Worm (Caenorhabditis elegans) whole organism, L4 larva: ENCODE data around the gene lin-52.

Experiments used
- D1046.2 ChIP-seq: fragments of 200-800 bp; sonication (Bioruptor generic); IDR thresholded peaks from 2 replicates; pipeline ENCODE4 v1.3.6; 2022; ENCODE audit warnings: missing genetic modification characterization, missing compliant biosample characterization
- F37D6.2 ChIP-seq: sonication (generic microtip); optimal IDR thresholded peaks from 2 replicates; lab custom pipeline; 2016; ENCODE audit warnings: mild to moderate bottlenecking, missing genetic modification characterization, missing compliant biosample characterization
- F44E2.7 ChIP-seq: fragments of 200-800 bp; sonication (Bioruptor generic); IDR thresholded peaks from 2 replicates; pipeline ENCODE4 v2.1.2; 2022; ENCODE audit warnings: missing genetic modification characterization, missing compliant biosample characterization
- F49E8.2 ChIP-seq: sonication (generic microtip); optimal IDR thresholded peaks from 2 replicates; lab custom pipeline; 2016; ENCODE audit warnings: missing compliant biosample characterization, mild to moderate bottlenecking, missing genetic modification characterization, borderline replicate concordance
- R02D3.7 ChIP-seq: fragments of 150-350 bp; sonication (generic microtip); optimal IDR thresholded peaks from 3 replicates; lab custom pipeline; 2014; ENCODE audit warnings: missing biosample characterization, missing genetic modification characterization
- T20F7.1 ChIP-seq: fragments of 200-800 bp; sonication (Bioruptor generic); optimal IDR thresholded peaks from 2 replicates; lab custom pipeline; 2018; ENCODE audit warnings: mild to moderate bottlenecking, missing genetic modification characterization, missing compliant biosample characterization
- T26A8.4 ChIP-seq: fragments of 200-800 bp; sonication (Bioruptor generic); IDR thresholded peaks from 2 replicates; pipeline ENCODE4 v1.3.6; 2022; ENCODE audit warnings: missing genetic modification characterization, missing compliant biosample characterization
- Y105C5A.15 ChIP-seq: fragments of 200-800 bp; sonication (Bioruptor generic); IDR thresholded peaks from 2 replicates; pipeline ENCODE4 v1.3.6; 2022; ENCODE audit warnings: missing genetic modification characterization, missing compliant biosample characterization
- ZK337.2 ChIP-seq: fragments of 200-800 bp; sonication (Bioruptor generic); IDR thresholded peaks from 2 replicates; pipeline ENCODE4 v1.3.6; 2022; ENCODE audit warnings: missing genetic modification reagents, missing genetic modification characterization, missing compliant biosample characterization
- ZK546.5 ChIP-seq, 2 experiments: sonication (generic microtip); optimal IDR thresholded peaks; 2 replicates each; lab custom pipeline; 2017; ENCODE audit warnings: missing biosample characterization in 2 of 2, missing genetic modification characterization in 2 of 2
- aha-1 ChIP-seq: fragments of 150-350 bp; peaks from one replicate; lab custom pipeline; 2014; ENCODE audit warnings: missing biosample characterization, missing genetic modification characterization
- arid-1 ChIP-seq: fragments of 200-800 bp; sonication (Bioruptor generic); conservative IDR thresholded peaks from 2 replicates; pipeline ENCODE4 v1.3.6; 2022; ENCODE audit warnings: missing genetic modification reagents, missing genetic modification characterization, missing compliant biosample characterization
- ceh-20 ChIP-seq: fragments of 200-800 bp; sonication (Bioruptor generic); IDR thresholded peaks from 2 replicates; pipeline ENCODE4 v1.3.6; 2022; ENCODE audit warnings: missing genetic modification reagents, missing genetic modification characterization, missing compliant biosample characterization
- ceh-32 ChIP-seq: sonication (generic microtip); optimal IDR thresholded peaks from 2 replicates; lab custom pipeline; 2016; ENCODE audit warnings: mild to moderate bottlenecking, missing genetic modification characterization, missing compliant biosample characterization; ENCODE audit not compliant: poor library complexity
- ceh-44 ChIP-seq: fragments of 200-800 bp; sonication (Bioruptor generic); IDR thresholded peaks from 2 replicates; pipeline ENCODE4 v1.3.6; 2022; ENCODE audit warnings: missing genetic modification reagents, missing genetic modification characterization, missing compliant biosample characterization
- ctbp-1 ChIP-seq: fragments of 200-800 bp; sonication (Bioruptor generic); IDR thresholded peaks from 2 replicates; pipeline ENCODE4 v1.3.6; 2022; ENCODE audit warnings: missing genetic modification reagents, missing genetic modification characterization, missing compliant biosample characterization
- daf-16 ChIP-seq, 3 experiments: sonication (generic microtip); optimal IDR thresholded peaks; 2 replicates each; lab custom pipeline; 2016 to 2017; ENCODE audit warnings: missing genetic modification characterization in 3 of 3, missing genetic modification reagents in 3 of 3, mild to moderate bottlenecking in 2 of 3, missing compliant biosample characterization in 2 of 3, missing biosample characterization in 1 of 3, moderate library complexity in 1 of 3
- daf-19 ChIP-seq: fragments of 200-800 bp; sonication (Bioruptor generic); conservative IDR thresholded peaks from 2 replicates; pipeline ENCODE4 v1.3.6; 2022; ENCODE audit warnings: missing genetic modification characterization, missing compliant biosample characterization
- dmd-9 ChIP-seq: fragments of 200-800 bp; sonication (Bioruptor generic); IDR thresholded peaks from 2 replicates; pipeline ENCODE4 v1.3.6; 2022; ENCODE audit warnings: missing genetic modification reagents, missing genetic modification characterization, missing compliant biosample characterization
- egl-27 ChIP-seq: sonication (generic microtip); optimal IDR thresholded peaks from 3 replicates; lab custom pipeline; 2017; ENCODE audit warnings: missing biosample characterization, missing genetic modification reagents, missing genetic modification characterization
- egl-43 ChIP-seq: fragments of 200-800 bp; sonication (Bioruptor generic); IDR thresholded peaks from 2 replicates; pipeline ENCODE4 v1.3.6; 2022; ENCODE audit warnings: missing genetic modification reagents, missing genetic modification characterization, missing compliant biosample characterization
- hif-1 ChIP-seq, 2 experiments: sonication (generic microtip); optimal IDR thresholded peaks; 2 replicates each; lab custom pipeline; 2016 to 2017; ENCODE audit warnings: missing compliant biosample characterization in 2 of 2, missing genetic modification characterization in 2 of 2, missing genetic modification reagents in 2 of 2, missing genotype in 2 of 2, mild to moderate bottlenecking in 1 of 2
- lim-7 ChIP-seq: fragments of 200-800 bp; sonication (Bioruptor generic); IDR thresholded peaks from 2 replicates; pipeline ENCODE4 v1.3.6; 2022; ENCODE audit warnings: missing genetic modification characterization, missing compliant biosample characterization
- lin-1 ChIP-seq: fragments of 200-800 bp; sonication (Bioruptor generic); IDR thresholded peaks from 2 replicates; pipeline ENCODE4 v1.3.6; 2022; ENCODE audit warnings: missing genetic modification reagents, missing genetic modification characterization, missing compliant biosample characterization
- lir-3 ChIP-seq: sonication (generic microtip); optimal IDR thresholded peaks from 2 replicates; lab custom pipeline; 2016; ENCODE audit warnings: mild to moderate bottlenecking, missing genetic modification characterization, missing compliant biosample characterization
- mep-1 ChIP-seq: fragments of 150-350 bp; sonication (generic microtip); optimal IDR thresholded peaks from 3 replicates; lab custom pipeline; 2014; ENCODE audit warnings: missing biosample characterization, missing genetic modification characterization
- mes-2 ChIP-seq: sonication (generic microtip); optimal IDR thresholded peaks from 2 replicates; lab custom pipeline; 2016; ENCODE audit warnings: missing genotype, mild to moderate bottlenecking, missing genetic modification characterization, missing compliant biosample characterization; ENCODE audit not compliant: poor library complexity, severe bottlenecking
- mxl-2 ChIP-seq: fragments of 200-800 bp; sonication (Bioruptor generic); conservative IDR thresholded peaks from 2 replicates; pipeline ENCODE4 v1.3.6; 2022; ENCODE audit warnings: missing genetic modification reagents, missing genetic modification characterization, missing compliant biosample characterization
- mxl-3 ChIP-seq: fragments of 200-800 bp; sonication (Bioruptor generic); optimal IDR thresholded peaks from 2 replicates; lab custom pipeline; 2018; ENCODE audit warnings: mild to moderate bottlenecking, missing genetic modification characterization, missing compliant biosample characterization
- nhr-10 ChIP-seq: fragments of 150-350 bp; optimal IDR thresholded peaks from 2 replicates; lab custom pipeline; 2014; ENCODE audit warnings: missing biosample characterization, missing genetic modification characterization
- nhr-11 ChIP-seq: fragments of 150-350 bp; optimal IDR thresholded peaks from 2 replicates; lab custom pipeline; 2014; ENCODE audit warnings: missing biosample characterization, missing genetic modification characterization
- nhr-237 ChIP-seq: sonication (generic microtip); optimal IDR thresholded peaks from 2 replicates; lab custom pipeline; 2017; ENCODE audit warnings: missing biosample characterization, missing genetic modification characterization
- nhr-76 ChIP-seq: fragments of 150-350 bp; optimal IDR thresholded peaks from 2 replicates; lab custom pipeline; 2014; ENCODE audit warnings: missing biosample characterization, missing genetic modification characterization
- pha-4 ChIP-seq, 2 experiments: fragments of 150-350 bp in 1 of 2; fragments of 200-800 bp in 1 of 2; sonication (Bioruptor generic) in 1 of 2; IDR thresholded peaks in 1 of 2; optimal IDR thresholded peaks in 1 of 2; 2 replicates each; pipeline versions ENCODE4 v1.3.6 to Lab custom; 2014 to 2022; ENCODE audit warnings: missing genetic modification characterization in 2 of 2, missing genetic modification reagents in 2 of 2, missing biosample characterization in 1 of 2, missing compliant biosample characterization in 1 of 2
- php-3 ChIP-seq: fragments of 200-800 bp; sonication (Bioruptor generic); IDR thresholded peaks from 2 replicates; pipeline ENCODE4 v1.3.6; 2022; ENCODE audit warnings: missing genetic modification reagents, missing genetic modification characterization, missing compliant biosample characterization
- pqm-1 ChIP-seq: sonication (generic microtip); optimal IDR thresholded peaks from 2 replicates; lab custom pipeline; 2017; ENCODE audit warnings: missing biosample characterization, missing genetic modification characterization
- rbr-2 ChIP-seq: sonication (generic microtip); optimal IDR thresholded peaks from 2 replicates; lab custom pipeline; 2016; ENCODE audit warnings: missing genotype, missing genetic modification characterization, missing compliant biosample characterization
- snpc-1.2 ChIP-seq: fragments of 200-800 bp; sonication (Bioruptor generic); IDR thresholded peaks from 2 replicates; pipeline ENCODE4 v1.3.6; 2022; ENCODE audit warnings: missing genetic modification reagents, missing genetic modification characterization, missing compliant biosample characterization
- spr-1 ChIP-seq: sonication (generic microtip); optimal IDR thresholded peaks from 2 replicates; lab custom pipeline; 2016; ENCODE audit warnings: mild to moderate bottlenecking, missing genetic modification characterization, missing compliant biosample characterization
- tag-97 ChIP-seq: fragments of 200-800 bp; sonication (Bioruptor generic); IDR thresholded peaks from 2 replicates; pipeline ENCODE4 v1.3.6; 2022; ENCODE audit warnings: missing genetic modification characterization, missing compliant biosample characterization
- unc-62 ChIP-seq, 3 experiments: fragments of 150-350 bp in 1 of 3; sonication (generic microtip); optimal IDR thresholded peaks in 2 of 3; peaks in 1 of 3; 1 replicate in 1 of 3; 2 replicates in 2 of 3; lab custom pipeline; 2014 to 2017; ENCODE audit warnings: missing biosample characterization in 3 of 3, missing genetic modification characterization in 3 of 3, missing genetic modification reagents in 3 of 3, missing genotype in 1 of 3
- zip-11 ChIP-seq: fragments of 200-800 bp; sonication (Bioruptor generic); IDR thresholded peaks from 2 replicates; pipeline ENCODE4 v1.3.6; 2022; ENCODE audit warnings: missing genetic modification characterization, missing compliant biosample characterization
- zip-2 ChIP-seq: fragments of 150-350 bp; optimal IDR thresholded peaks from 2 replicates; lab custom pipeline; 2014; ENCODE audit warnings: missing biosample characterization, missing genetic modification characterization

The lin-52 gene

ce11 chrIII:9857110-9857509, 32.6 kb upstream of the lin-52 start (continued):
- TF ChIP-seq ctbp-1 (GFP tag; lab: Robert Waterston, UW): no peak
- TF ChIP-seq, all 104 proteins: peak for 14

- TF ChIP-seq egl-43 (no peak), F37D6.2 (tag; lab: Kevin White, UChicago) (no peak), aha-1 (tag; lab: Kevin White, UChicago) (peak; percentile 88)
These were observed 30.4 kb upstream of the lin-52 start for ce11 chrIII:9854960-9855359.

ce11 chrIII:9853667-9854620, 29.4 kb upstream of the lin-52 start:
- TF ChIP-seq nhr-11 (tag; lab: Kevin White, UChicago) (no peak), D1046.2 (GFP tag; lab: Robert Waterston, UW) (no peak), ceh-20 (GFP tag; lab: Robert Waterston, UW) (no peak), lim-7 (GFP tag; lab: Robert Waterston, UW) (no peak), arid-1 (GFP tag; lab: Robert Waterston, UW) (no peak), spr-1 (tag; lab: Kevin White, UChicago) (no peak), hif-1 (tag; optimal IDR thresholded peaks at IDR 0.05; lab: Kevin White, UChicago) (no peak), aha-1 (tag; lab: Kevin White, UChicago) (peak; percentile 1), tag-97 (GFP tag; lab: Robert Waterston, UW) (no peak), mes-2 (tag; lab: Kevin White, UChicago) (peak; percentile 18), nhr-76 (tag; lab: Kevin White, UChicago) (no peak), snpc-1.2 (GFP tag; lab: Robert Waterston, UW) (no peak), rbr-2 (tag; lab: Kevin White, UChicago) (no peak), pqm-1 (tag; lab: Kevin White, UChicago) (no peak), daf-19 (GFP tag; lab: Robert Waterston, UW) (no peak), T26A8.4 (no peak), zip-11 (GFP tag; lab: Robert Waterston, UW) (no peak), lin-1 (0 out of 2 replicates have a peak, but pooled peaks have one; percentile 17), mxl-3 (no peak), php-3 (GFP tag; lab: Robert Waterston, UW) (0 out of 2 replicates have a peak, but pooled peaks have one; percentile 35), ZK546.5 (tag; optimal IDR thresholded peaks at IDR 0.05; lab: Kevin White, UChicago) (no peak), ceh-32 (tag; lab: Kevin White, UChicago) (no peak), Y105C5A.15 (GFP tag; lab: Robert Waterston, UW) (0 out of 2 replicates have a peak, but pooled peaks have one; percentile 27), R02D3.7 (no peak), unc-62 (GFP tag; optimal IDR thresholded peaks at IDR 0.05 in 1 of 2; lab: Kevin White, UChicago) (no peak), unc-62 (tag; optimal IDR thresholded peaks at IDR 0.05; lab: Kevin White, UChicago) (no peak), F37D6.2 (tag; lab: Kevin White, UChicago) (no peak), F44E2.7 (GFP tag; lab: Robert Waterston, UW) (no peak), egl-27 (tag; lab: Kevin White, UChicago) (no peak), ceh-44 (GFP tag; lab: Robert Waterston, UW) (no peak), zip-2 (no peak), ZK337.2 (GFP tag; lab: Robert Waterston, UW) (no peak), nhr-10 (no peak), pha-4 (GFP tag; IDR thresholded peaks at IDR 0.05; lab: Robert Waterston, UW) (no peak), pha-4 (tag; optimal IDR thresholded peaks at IDR 0.05; lab: Kevin White, UChicago) (no peak), mep-1 (tag; lab: Kevin White, UChicago) (peak; percentile 48), T20F7.1 (peak; percentile 40), daf-16 (GFP tag; optimal IDR thresholded peaks at IDR 0.05; lab: Kevin White, UChicago) (no peak), daf-16 (tag; optimal IDR thresholded peaks at IDR 0.05; lab: Kevin White, UChicago) (peak; percentile 1), dmd-9 (GFP tag; lab: Robert Waterston, UW) (no peak), mxl-2 (GFP tag; lab: Robert Waterston, UW) (no peak), lir-3 (tag; lab: Kevin White, UChicago) (no peak), F49E8.2 (tag; lab: Kevin White, UChicago) (no peak), nhr-237 (tag; lab: Kevin White, UChicago) (no peak)
